Worm (Caenorhabditis elegans) whole organism, midembryonic: ENCODE measurements around the gene folt-1.

Experiments used
- T22C8.4 ChIP-seq: fragments of 200-800 bp; sonication (Bioruptor generic); IDR thresholded peaks from 2 replicates; pipeline ENCODE4 v1.3.6; 2022; ENCODE audit warnings: missing genetic modification characterization, missing compliant biosample characterization
- cog-1 ChIP-seq: sonication (generic microtip); optimal IDR thresholded peaks from 2 replicates; lab custom pipeline; 2016; ENCODE audit warnings: missing genetic modification characterization, missing compliant biosample characterization
- flt-1 ChIP-seq: fragments of 200-800 bp; sonication (Bioruptor generic); IDR thresholded peaks from 2 replicates; pipeline ENCODE4 v1.3.6; 2022; ENCODE audit warnings: missing genetic modification characterization, missing compliant biosample characterization
- klf-2 ChIP-seq: fragments of 200-800 bp; sonication (Bioruptor generic); conservative IDR thresholded peaks from 2 replicates; pipeline ENCODE4 v1.3.6; 2022; ENCODE audit warnings: missing genetic modification reagents, missing genetic modification characterization, missing compliant biosample characterization
- med-1 ChIP-seq: sonication (generic microtip); optimal IDR thresholded peaks from 2 replicates; lab custom pipeline; 2017; ENCODE audit warnings: missing genetic modification characterization, mild to moderate bottlenecking, missing compliant biosample characterization, antibody characterized with exemption, missing genetic modification reagents; ENCODE audit not compliant: insufficient read depth
- ref-1 ChIP-seq: fragments of 200-800 bp; sonication (Bioruptor generic); conservative IDR thresholded peaks from 2 replicates; pipeline ENCODE4 v1.3.6; 2022; ENCODE audit warnings: missing genetic modification reagents, missing genetic modification characterization, missing compliant biosample characterization
- tab-1 ChIP-seq: fragments of 200-800 bp; sonication (Bioruptor generic); IDR thresholded peaks from 2 replicates; pipeline ENCODE4 v1.3.6; 2022; ENCODE audit warnings: missing genetic modification characterization, missing compliant biosample characterization
- ztf-23 ChIP-seq: fragments of 200-800 bp; sonication (Bioruptor generic); IDR thresholded peaks from 2 replicates; pipeline ENCODE4 v1.3.6; 2022; ENCODE audit warnings: missing genetic modification reagents, missing genetic modification characterization, missing compliant biosample characterization
- ztf-29 ChIP-seq: fragments of 200-800 bp; sonication (Bioruptor generic); IDR thresholded peaks from 2 replicates; pipeline ENCODE4 v1.3.6; 2022; ENCODE audit warnings: missing genetic modification reagents, missing genetic modification characterization, missing compliant biosample characterization

The folt-1 gene

ce11 chrV:11157947-11158346 lies 16.7 kb downstream of the folt-1 start, which contains the start of gene srg-42:
Gene srg-42, minus strand, starts transcription at chrV:11158047.
- TF ChIP-seq tab-1 (GFP tag; lab: Robert Waterston, UW) (no peak), ztf-29 (GFP tag; lab: Robert Waterston, UW) (no peak), med-1 (GFP tag; lab: Kevin White, UChicago) (no peak), klf-2 (no peak), cog-1 (tag; lab: Kevin White, UChicago) (no peak)

- TF ChIP-seq klf-2 (no peak), cog-1 (tag; lab: Kevin White, UChicago) (no peak), med-1 (GFP tag; lab: Kevin White, UChicago) (no peak), ztf-29 (GFP tag; lab: Robert Waterston, UW) (no peak), ref-1 (GFP tag; lab: Robert Waterston, UW) (no peak), ztf-23 (GFP tag; lab: Robert Waterston, UW) (no peak), tab-1 (GFP tag; lab: Robert Waterston, UW) (no peak), flt-1 (no peak), T22C8.4 (GFP tag; lab: Robert Waterston, UW) (no peak)
Measured at ce11 chrV:11161791-11162190, 20.5 kb downstream of the folt-1 start, which contains the start of gene srg-41. Gene srg-41, minus strand, starts transcription at chrV:11161891.

DNA sequence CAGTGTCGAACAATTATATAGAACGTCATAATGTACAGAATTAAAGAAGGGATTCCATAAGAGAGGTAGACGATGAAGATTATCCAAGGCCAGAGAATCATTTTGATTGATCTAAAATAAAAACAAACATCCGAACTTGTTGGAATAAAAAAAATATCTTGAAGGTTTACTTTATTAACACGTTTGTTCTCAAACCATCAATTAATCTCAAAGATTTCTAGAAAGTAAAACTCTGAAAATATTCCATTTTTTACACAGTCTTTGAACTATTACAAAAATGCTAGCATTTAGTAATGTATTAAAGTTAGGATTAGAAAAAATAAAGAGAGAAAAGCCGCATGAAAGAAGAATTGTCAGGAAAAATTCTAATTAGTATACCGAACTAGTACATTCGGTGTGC lies 23.2 kb downstream of the folt-1 start, which contains the start of gene srg-40:
Gene srg-40 (minus strand): TSS at position 101 of the 400 bp plus-strand sequence.
- TF ChIP-seq ztf-23 (GFP tag; lab: Robert Waterston, UW) (no peak), ref-1 (GFP tag; lab: Robert Waterston, UW) (no peak), ztf-29 (GFP tag; lab: Robert Waterston, UW) (no peak), cog-1 (tag; lab: Kevin White, UChicago) (no peak), klf-2 (no peak), med-1 (GFP tag; lab: Kevin White, UChicago) (no peak), T22C8.4 (GFP tag; lab: Robert Waterston, UW) (no peak)

DNA sequence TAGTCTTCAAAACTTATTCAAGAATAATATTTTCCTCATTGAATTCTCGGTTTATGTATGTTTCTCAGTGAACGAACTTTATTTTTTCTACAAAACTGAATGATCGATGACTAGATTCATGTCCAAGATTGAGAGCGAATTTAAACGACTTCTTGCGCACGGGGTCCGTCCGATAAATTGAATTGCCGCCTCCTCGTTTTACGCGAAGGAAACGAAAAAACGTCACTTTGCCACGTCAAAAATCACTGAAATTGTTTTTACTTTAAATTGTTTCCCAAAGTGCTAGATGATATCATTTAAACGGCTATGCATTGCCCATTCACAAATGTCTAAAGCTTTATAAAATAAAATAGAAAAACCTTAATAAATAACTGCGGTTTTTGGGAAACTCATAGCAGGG lies 26.5 kb downstream of the folt-1 start:
- TF ChIP-seq flt-1 (no peak), cog-1 (tag; lab: Kevin White, UChicago) (no peak), med-1 (GFP tag; lab: Kevin White, UChicago) (no peak), ztf-29 (GFP tag; lab: Robert Waterston, UW) (no peak), ref-1 (GFP tag; lab: Robert Waterston, UW) (no peak), T22C8.4 (GFP tag; lab: Robert Waterston, UW) (no peak)

- TF ChIP-seq ref-1 (GFP tag; lab: Robert Waterston, UW) = no peak
- TF ChIP-seq T22C8.4 (GFP tag; lab: Robert Waterston, UW) = no peak
- TF ChIP-seq cog-1 (tag; lab: Kevin White, UChicago) = no peak
- TF ChIP-seq flt-1 = no peak
- TF ChIP-seq tab-1 (GFP tag; lab: Robert Waterston, UW) = no peak
- TF ChIP-seq ztf-29 (GFP tag; lab: Robert Waterston, UW) = no peak
- no peak for TF ChIP-seq med-1 (GFP tag; lab: Kevin White, UChicago)
- no peak for TF ChIP-seq ztf-23 (GFP tag; lab: Robert Waterston, UW)
Measured at ce11 chrV:11170564-11171329, 29.5 kb downstream of the folt-1 start.

ce11 chrV:11171906-11172305 lies 30.6 kb downstream of the folt-1 start, which contains the start of gene T19C4.5:
Gene T19C4.5, plus strand, starts transcription at chrV:11172213.
- TF ChIP-seq T22C8.4 (GFP tag; lab: Robert Waterston, UW) (no peak), ref-1 (GFP tag; lab: Robert Waterston, UW) (no peak), med-1 (GFP tag; lab: Kevin White, UChicago) (no peak), flt-1 (no peak), cog-1 (tag; lab: Kevin White, UChicago) (no peak)

ce11 chrV:11172667-11173066 lies 31.4 kb downstream of the folt-1 start:
- TF ChIP-seq ztf-23 (GFP tag; lab: Robert Waterston, UW) (no peak), ztf-29 (GFP tag; lab: Robert Waterston, UW) (no peak), med-1 (GFP tag; lab: Kevin White, UChicago) (no peak), tab-1 (GFP tag; lab: Robert Waterston, UW) (no peak), T22C8.4 (GFP tag; lab: Robert Waterston, UW) (no peak), klf-2 (no peak), flt-1 (no peak), ref-1 (GFP tag; lab: Robert Waterston, UW) (no peak), cog-1 (tag; lab: Kevin White, UChicago) (no peak)

- TF ChIP-seq cog-1 (tag; lab: Kevin White, UChicago) (no peak), med-1 (GFP tag; lab: Kevin White, UChicago) (no peak), T22C8.4 (GFP tag; lab: Robert Waterston, UW) (no peak), ztf-29 (GFP tag; lab: Robert Waterston, UW) (no peak), ztf-23 (GFP tag; lab: Robert Waterston, UW) (no peak), ref-1 (GFP tag; lab: Robert Waterston, UW) (no peak), klf-2 (no peak), tab-1 (GFP tag; lab: Robert Waterston, UW) (no peak), flt-1 (no peak)
Measured at ce11 chrV:11174663-11175062, 33.4 kb downstream of the folt-1 start.

DNA sequence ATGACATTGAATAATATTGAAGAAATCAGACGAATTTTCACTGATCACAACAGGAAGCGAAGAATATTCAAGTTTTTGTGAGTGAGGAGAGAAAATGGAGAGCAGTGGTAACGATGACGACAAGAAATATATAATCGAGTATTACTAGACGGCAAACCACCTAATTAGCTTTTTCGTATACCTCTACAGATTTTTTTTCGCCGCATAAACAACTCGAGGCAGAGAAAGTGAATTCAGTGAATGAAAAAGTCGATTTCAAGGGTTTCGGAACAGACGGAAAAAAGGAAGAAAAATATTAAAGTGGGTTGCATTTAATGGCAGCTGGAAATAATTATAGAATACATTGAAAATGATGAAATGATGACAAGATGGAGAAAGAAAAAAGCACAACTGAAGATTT lies 36.3 kb downstream of the folt-1 start, which contains the start of gene gpa-1:
Gene gpa-1 (minus strand): TSS at position 101 of the 400 bp plus-strand sequence.
- no peak for TF ChIP-seq ztf-29 (GFP tag; lab: Robert Waterston, UW)
- no peak for TF ChIP-seq tab-1 (GFP tag; lab: Robert Waterston, UW)
- no peak for TF ChIP-seq klf-2
- TF ChIP-seq flt-1 = no peak
- no peak for TF ChIP-seq T22C8.4 (GFP tag; lab: Robert Waterston, UW)
- no peak for TF ChIP-seq cog-1 (tag; lab: Kevin White, UChicago)
- no peak for TF ChIP-seq med-1 (GFP tag; lab: Kevin White, UChicago)
- TF ChIP-seq ztf-23 (GFP tag; lab: Robert Waterston, UW) = no peak
- TF ChIP-seq ref-1 (GFP tag; lab: Robert Waterston, UW) = no peak
